Worm (Caenorhabditis elegans) whole organism, L2 larva: ENCODE data around the gene grl-8.

Source experiments
- aly-2 ChIP-seq: fragments of 150-350 bp; optimal IDR thresholded peaks from 2 replicates; lab custom pipeline; 2014; ENCODE audit warnings: missing biosample characterization, missing genetic modification characterization
- ceh-16 ChIP-seq: fragments of 150-350 bp; optimal IDR thresholded peaks from 2 replicates; lab custom pipeline; 2014; ENCODE audit warnings: missing biosample characterization, missing genetic modification characterization
- lin-39 ChIP-seq: fragments of 150-350 bp; optimal IDR thresholded peaks from 2 replicates; lab custom pipeline; 2014; ENCODE audit warnings: missing biosample characterization, missing genetic modification reagents, missing genetic modification characterization
- mab-5 ChIP-seq: fragments of 150-350 bp; optimal IDR thresholded peaks from 2 replicates; lab custom pipeline; 2014; ENCODE audit warnings: missing biosample characterization, missing genetic modification characterization
- mdl-1 ChIP-seq, 2 experiments: fragments of 150-350 bp in 1 of 2; sonication (generic microtip) in 1 of 2; optimal IDR thresholded peaks; 2 replicates each; lab custom pipeline; 2017; ENCODE audit warnings: missing biosample characterization in 2 of 2, missing genetic modification characterization in 2 of 2
- nhr-11 ChIP-seq: fragments of 150-350 bp; optimal IDR thresholded peaks from 2 replicates; lab custom pipeline; 2014; ENCODE audit warnings: missing biosample characterization, missing genetic modification characterization
- nhr-23 ChIP-seq: fragments of 150-350 bp; optimal IDR thresholded peaks from 2 replicates; lab custom pipeline; 2014; ENCODE audit warnings: missing biosample characterization, missing genetic modification reagents, missing genetic modification characterization
- unc-62 ChIP-seq: fragments of 150-350 bp; optimal IDR thresholded peaks from 2 replicates; lab custom pipeline; 2014; ENCODE audit warnings: missing biosample characterization, missing genetic modification reagents, missing genetic modification characterization
- zag-1 ChIP-seq: fragments of 150-350 bp; optimal IDR thresholded peaks from 2 replicates; lab custom pipeline; 2014; ENCODE audit warnings: missing biosample characterization, missing genetic modification characterization

DNA sequence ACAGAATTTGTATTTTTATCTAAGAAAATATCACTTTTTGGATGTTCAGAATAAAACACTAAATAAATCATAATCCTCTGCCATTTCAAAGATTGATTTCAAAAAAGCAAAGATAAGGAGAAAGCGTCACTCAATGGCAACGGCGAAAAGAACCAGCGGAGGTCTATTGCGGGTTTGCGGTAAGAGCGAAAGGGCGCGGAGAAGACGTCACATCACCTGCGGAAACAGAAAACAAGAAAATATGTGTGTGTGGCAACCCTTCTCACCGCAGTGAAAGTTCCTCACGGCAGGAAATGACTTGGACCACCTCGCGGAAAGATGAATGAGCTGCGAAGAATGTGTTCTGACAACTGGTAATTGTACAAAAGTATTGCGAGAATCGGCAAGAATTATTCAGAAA, 33.1 kb downstream of the grl-8 start:
- TF ChIP-seq nhr-11 (tag; lab: Kevin White, UChicago) (no peak), lin-39 (no peak), nhr-23 (tag; lab: Kevin White, UChicago) (no peak), unc-62 (GFP tag; lab: Kevin White, UChicago) (no peak), mdl-1 (tag; optimal IDR thresholded peaks at IDR 0.05; lab: Kevin White, UChicago) (no peak), ceh-16 (tag; lab: Kevin White, UChicago) (no peak), zag-1 (tag; lab: Kevin White, UChicago) (no peak), mab-5 (tag; lab: Kevin White, UChicago) (no peak), aly-2 (tag; lab: Kevin White, UChicago) (no peak)
